Worm (Caenorhabditis elegans) whole organism, L4/young adult: ENCODE data around the gene srab-2.
A peak's percentile ranks its signal among the peaks of the same experiment; 100 is the strongest.

Experiments used
- W03F9.2 ChIP-seq: fragments of 150-350 bp; optimal IDR thresholded peaks from 2 replicates; lab custom pipeline; 2014; ENCODE audit warnings: missing biosample characterization, missing genetic modification characterization
- dao-5 ChIP-seq: sonication (generic microtip); optimal IDR thresholded peaks from 2 replicates; lab custom pipeline; 2016; ENCODE audit warnings: missing genotype, missing genetic modification characterization, moderate library complexity, missing compliant biosample characterization
- him-1 ChIP-seq: sonication (generic microtip); optimal IDR thresholded peaks from 2 replicates; lab custom pipeline; 2016; ENCODE audit warnings: missing genotype, missing genetic modification reagents, missing genetic modification characterization, missing compliant biosample characterization

srab-2 gene

DNA sequence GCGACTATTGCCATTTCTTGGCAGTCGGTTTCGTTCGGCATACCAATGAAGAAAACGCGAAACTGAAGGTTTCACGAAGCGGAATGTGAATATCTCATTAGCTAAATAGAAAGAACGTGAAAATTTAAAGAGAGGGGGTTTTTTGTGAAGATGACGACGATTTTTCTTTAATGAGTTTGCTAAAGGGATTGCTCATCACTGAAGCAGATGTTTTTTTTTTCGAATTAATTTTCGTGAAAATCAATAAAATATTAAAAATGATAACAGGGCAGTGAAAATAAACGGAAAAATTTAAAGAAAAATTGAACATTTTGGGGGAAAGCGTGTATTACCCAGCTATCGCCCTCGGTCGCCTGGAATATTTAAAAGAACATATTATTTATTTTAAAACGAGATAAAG is 3.0 kb upstream of the srab-2 start, which contains the start of gene srab-3:
srab-3 (minus strand) TSS at position 101 of the 400 bp plus-strand sequence.
- TF ChIP-seq him-1 (tag; lab: Kevin White, UChicago), result no peak
- TF ChIP-seq W03F9.2 (tag; lab: Kevin White, UChicago), result no peak
- no peak for TF ChIP-seq dao-5

DNA sequence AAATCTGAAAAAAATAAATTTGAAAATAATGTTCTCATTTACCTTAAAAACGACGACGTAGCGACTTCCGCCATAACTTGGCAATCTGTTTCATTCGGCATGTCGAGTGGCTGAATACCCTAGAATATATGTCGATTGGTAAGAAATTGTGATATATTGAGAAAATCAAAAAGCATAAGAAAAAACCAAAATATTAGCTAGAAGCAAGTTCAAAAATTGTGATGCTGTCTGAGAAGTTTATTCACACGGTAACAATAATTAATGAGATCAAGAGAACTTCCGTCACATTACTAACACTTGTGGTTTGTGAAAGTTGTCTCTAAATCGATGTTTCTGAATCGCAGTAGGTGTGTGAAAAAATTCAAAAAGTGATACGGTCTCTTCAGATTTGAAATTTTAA is 2.8 kb downstream of the srab-2 start, which contains the start of gene srab-1:
srab-1 (minus strand) TSS at position 101 of the 400 bp plus-strand sequence.
- TF ChIP-seq dao-5 (no peak), W03F9.2 (tag; lab: Kevin White, UChicago) (no peak), him-1 (tag; lab: Kevin White, UChicago) (no peak)

DNA sequence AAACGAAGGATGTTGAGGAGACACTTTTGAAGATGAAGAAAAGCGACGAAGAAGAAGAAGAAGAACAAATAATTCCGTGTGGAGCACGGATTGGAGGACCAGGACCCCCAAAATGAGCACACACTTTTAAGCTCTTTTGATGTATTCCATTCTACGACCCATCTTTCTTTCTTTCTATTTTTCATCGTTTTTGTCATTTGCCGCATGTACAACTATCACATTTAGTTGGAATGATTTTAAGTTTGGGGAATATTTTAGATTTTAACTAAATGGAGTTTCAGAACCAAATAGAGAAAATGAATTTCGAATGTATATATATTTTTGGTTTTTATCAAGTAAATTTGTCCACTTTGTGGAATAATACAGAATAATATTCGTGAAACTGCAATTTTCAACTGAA is 5.9 kb downstream of the srab-2 start, which contains the start of gene unc-46:
unc-46 (minus strand) TSS at position 101 of the 400 bp plus-strand sequence.
- TF ChIP-seq W03F9.2 (tag; lab: Kevin White, UChicago) (no peak), dao-5 (no peak), him-1 (tag; lab: Kevin White, UChicago) (no peak)

DNA sequence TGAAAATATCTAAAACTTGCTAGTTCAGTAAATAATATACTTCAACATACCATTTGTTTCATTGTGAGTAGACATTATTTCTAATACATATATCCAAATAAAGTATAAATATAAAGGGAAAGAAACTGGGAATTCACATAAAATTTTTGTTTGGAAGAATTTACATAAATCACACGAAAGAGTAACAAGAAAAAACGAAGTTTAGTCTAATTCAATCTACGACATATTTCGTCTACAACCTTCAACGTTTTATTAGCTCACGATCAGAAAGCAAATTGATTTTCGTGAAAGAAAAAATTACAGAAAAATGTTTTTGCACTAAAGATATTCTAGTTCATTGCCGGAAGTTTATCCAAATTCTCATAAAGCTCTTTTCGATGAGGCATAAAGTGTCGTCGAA is 7.8 kb downstream of the srab-2 start, which contains the start of gene C04F5.2:
C04F5.2 (minus strand) TSS at position 101 of the 400 bp plus-strand sequence.
- TF ChIP-seq dao-5 (no peak), W03F9.2 (tag; lab: Kevin White, UChicago) (no peak), him-1 (tag; lab: Kevin White, UChicago) (no peak)

DNA sequence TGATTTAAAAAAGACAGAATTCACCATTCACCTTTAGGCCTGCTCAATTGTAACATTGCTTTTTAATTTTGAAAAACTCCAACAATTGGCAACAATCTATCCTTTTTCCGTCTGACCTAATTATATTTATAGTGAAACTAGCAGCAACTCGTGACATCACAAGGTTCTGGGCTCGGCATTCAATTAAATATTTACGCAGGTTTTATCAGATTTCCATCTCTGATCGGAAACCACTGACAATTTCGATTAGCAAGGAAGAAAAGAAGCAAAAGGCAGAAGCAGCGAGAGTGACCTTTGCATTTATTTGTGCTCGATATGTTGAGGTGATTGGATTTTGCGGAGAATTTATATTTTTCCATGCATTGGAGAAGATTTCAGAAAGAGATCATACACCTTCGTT is 14.4 kb downstream of the srab-2 start:
- TF ChIP-seq him-1 (tag; lab: Kevin White, UChicago), result no peak
- no peak for TF ChIP-seq W03F9.2 (tag; lab: Kevin White, UChicago)
- TF ChIP-seq dao-5, result no peak

DNA sequence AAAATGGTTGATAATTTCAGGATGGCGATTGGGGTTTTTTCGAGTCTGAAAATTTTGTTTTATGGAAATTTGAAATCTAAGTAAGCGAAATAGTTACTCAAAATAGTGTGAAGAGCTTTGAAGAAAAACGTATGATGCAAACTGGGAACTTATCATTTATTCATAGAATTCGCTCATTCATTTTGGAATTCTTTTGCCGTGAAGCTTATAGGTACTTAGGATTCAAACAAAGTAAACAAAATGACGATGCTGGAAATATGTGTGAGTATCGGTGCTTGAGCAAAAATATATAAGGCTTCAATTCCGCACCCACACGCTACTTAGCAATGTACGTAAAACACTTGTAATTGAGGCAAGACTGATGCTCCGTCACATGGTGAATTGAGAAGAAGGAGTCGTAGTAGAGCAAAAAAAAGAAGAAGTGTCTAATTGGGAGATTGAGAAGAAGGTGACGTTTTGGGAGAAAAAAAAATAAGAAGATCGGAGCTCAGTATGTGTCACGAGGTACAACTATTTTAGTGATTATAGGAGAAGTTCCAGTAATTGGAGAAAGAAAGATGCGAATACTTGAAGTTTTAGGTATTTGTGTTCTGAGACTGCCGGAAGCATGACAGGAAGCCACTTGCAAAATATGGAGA is 15.2 kb downstream of the srab-2 start, which contains the start of gene glb-32:
glb-32 (minus strand) TSS at position 51 of the 638 bp plus-strand sequence.
- TF ChIP-seq him-1 (tag; lab: Kevin White, UChicago), result no peak
- no peak for TF ChIP-seq W03F9.2 (tag; lab: Kevin White, UChicago)
- no peak for TF ChIP-seq dao-5

DNA sequence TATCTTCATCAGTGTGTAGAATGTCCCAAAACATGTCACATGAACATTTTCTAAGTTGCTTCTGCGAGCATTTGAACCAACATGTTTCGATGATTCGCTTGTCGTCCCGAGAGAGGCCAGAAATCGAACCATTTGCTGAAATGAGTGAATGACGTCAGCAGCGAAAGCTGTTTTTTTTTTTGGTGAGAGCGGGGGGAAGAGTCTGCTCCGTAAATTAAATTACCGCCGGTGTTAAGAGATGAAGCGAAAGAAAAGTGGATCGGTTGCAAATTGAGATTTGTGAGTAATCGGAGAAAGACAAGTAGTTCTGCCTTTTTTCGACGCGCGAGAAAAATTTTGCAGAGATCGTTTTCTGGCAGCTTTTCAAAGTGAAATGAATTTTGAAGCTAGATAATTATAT is 16.5 kb downstream of the srab-2 start:
- TF ChIP-seq dao-5 (no peak), W03F9.2 (tag; lab: Kevin White, UChicago) (no peak), him-1 (tag; lab: Kevin White, UChicago) (no peak)

DNA sequence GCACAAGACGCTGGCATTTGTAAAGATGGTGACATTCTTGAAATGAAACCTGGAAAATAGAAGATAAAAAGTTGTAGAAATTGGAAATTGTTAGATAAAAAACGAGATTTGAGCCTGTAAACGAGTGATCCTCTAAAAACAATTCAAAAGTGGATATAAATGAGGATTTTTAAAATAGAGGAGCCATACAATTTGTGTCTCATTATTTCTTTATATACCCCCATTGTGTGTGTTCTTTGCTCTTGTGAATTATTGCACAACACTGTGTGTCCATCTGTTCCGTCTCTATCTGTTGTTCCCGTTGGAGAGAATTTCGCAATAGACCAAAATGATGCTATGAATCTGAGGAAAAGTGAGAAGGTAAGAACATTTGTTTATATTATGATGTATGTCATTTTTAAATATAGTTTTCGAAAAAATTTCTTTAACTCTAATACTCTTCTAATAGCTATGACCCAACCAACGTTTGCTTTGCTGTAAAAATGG is 17.9 kb downstream of the srab-2 start, which contains the start of gene Y58A7A.5:
Y58A7A.5 (minus strand) TSS at position 51 of the 486 bp plus-strand sequence.
- no peak for TF ChIP-seq dao-5
- no peak for TF ChIP-seq W03F9.2 (tag; lab: Kevin White, UChicago)
- no peak for TF ChIP-seq him-1 (tag; lab: Kevin White, UChicago)

DNA sequence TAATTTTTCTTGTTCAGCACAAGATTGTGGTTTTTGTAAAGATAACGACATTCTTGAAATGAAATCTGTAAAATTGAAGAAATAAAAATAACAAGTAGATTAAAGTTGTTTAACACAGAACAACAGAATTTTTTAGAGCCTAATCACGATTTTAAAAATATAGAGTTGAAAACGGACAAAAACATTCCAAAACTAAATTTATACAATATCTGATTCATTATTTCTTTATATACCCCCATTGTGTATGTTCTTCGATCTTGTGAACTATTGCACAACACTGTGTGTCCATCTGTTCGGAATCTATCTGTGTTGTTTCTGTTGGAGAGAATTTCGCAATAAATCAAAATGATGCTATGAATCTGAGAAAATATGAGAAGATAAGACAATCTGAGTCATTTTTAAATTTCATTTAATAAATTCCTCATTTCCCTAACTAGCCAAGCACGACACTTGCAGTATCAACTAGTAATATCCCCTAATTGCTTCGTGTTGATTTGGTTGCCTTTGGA is 19.8 kb downstream of the srab-2 start, which contains the start of gene Y58A7A.4:
Y58A7A.4 (minus strand) TSS at position 51 of the 509 bp plus-strand sequence.
- TF ChIP-seq dao-5 (no peak), W03F9.2 (tag; lab: Kevin White, UChicago) (no peak), him-1 (tag; lab: Kevin White, UChicago) (no peak)

DNA sequence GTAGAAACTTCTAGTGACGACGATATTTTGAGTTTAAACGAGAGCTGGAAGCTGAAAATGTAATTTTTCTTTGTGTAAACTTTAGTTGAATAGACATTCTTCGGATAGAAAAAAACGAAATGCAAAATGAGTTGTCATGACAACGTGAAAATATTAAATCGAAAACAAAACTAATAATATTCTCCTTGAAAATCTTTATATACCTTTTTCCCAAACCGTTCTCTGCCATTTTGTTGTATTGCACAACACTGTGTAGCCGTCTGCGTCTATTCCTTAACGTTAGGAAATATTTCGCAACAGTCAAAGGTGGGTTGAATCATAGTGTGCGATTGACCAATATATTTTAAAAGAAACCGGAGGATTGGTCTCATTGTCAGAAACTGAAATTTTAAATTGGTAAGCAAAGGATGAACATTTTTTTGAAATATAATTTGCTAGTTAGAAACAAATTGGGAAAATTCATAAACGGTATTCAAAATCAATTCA is 23.9 kb downstream of the srab-2 start, which contains the start of gene Y58A7A.3:
Y58A7A.3 (minus strand) TSS at position 51 of the 486 bp plus-strand sequence.
- TF ChIP-seq him-1 (tag; lab: Kevin White, UChicago), result no peak
- peak; percentile 68 for TF ChIP-seq W03F9.2 (tag; lab: Kevin White, UChicago)
- no peak for TF ChIP-seq dao-5

DNA sequence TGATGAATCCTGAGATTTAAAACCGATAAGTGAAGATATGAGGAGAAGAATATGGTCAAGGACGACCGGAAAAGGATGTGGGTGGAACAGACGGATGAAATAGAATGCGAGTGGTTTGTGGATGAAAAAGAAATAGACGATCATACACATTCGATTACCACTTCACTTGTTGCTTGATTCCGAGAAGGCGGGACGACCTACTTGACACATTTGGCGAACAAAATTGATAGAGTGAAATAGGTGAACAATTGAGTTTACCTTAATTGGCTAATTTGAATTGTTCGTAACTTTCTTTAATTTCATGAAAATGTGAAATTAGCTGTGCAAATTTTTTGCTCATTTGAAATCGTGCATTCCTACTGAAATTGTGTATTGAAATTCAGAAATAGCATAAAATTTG is 32.8 kb downstream of the srab-2 start, which contains the start of gene Y58A7A.2:
Y58A7A.2 (minus strand) TSS at position 101 of the 400 bp plus-strand sequence.
- TF ChIP-seq dao-5 (no peak), W03F9.2 (tag; lab: Kevin White, UChicago) (no peak), him-1 (tag; lab: Kevin White, UChicago) (no peak)

DNA sequence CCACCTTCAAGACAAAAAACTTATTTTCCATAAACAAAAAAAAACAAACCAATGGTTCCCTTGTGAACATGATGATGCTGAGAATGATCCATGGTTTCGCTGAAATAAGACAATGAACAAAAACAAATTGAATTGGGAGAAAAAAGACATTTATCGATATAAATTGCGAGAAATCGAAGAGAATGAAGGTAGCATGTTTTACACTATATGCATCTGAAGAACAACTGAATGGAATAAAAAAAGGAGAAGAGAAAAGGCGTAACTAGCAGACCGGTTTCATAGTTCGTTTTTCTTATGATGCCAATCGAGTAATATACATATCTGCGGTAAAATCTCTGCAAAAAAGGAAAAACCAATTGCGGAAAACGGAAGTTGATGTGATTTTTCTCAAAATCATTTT is 35.4 kb downstream of the srab-2 start, which contains the start of gene Y58A7A.1:
Y58A7A.1 (minus strand) TSS at position 101 of the 400 bp plus-strand sequence.
- TF ChIP-seq him-1 (tag; lab: Kevin White, UChicago) (no peak), W03F9.2 (tag; lab: Kevin White, UChicago) (no peak), dao-5 (no peak)

DNA sequence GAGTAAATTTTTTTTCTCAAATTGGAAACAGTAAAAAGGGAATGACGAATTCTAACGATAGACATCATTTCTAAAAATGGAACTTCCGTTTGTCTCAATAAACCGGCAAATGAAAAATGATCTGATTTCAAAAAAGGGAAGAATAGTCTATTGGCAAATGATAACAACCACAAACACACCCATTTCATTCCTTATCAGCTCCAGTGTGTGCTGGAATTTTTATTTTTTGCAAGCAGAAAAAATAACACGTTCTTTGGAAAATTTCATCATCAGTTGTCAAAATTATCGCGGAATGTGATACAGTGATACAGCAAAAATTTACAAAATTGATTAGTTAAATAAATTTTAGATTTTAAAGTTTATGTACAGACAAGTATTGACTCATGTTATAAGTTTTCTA is 37.4 kb downstream of the srab-2 start:
- no peak for TF ChIP-seq dao-5
- no peak for TF ChIP-seq W03F9.2 (tag; lab: Kevin White, UChicago)
- TF ChIP-seq him-1 (tag; lab: Kevin White, UChicago), result no peak
